Fruit fly (Drosophila melanogaster): ENCODE results near the gene Cbp20.

Cbp20 gene

DNA sequence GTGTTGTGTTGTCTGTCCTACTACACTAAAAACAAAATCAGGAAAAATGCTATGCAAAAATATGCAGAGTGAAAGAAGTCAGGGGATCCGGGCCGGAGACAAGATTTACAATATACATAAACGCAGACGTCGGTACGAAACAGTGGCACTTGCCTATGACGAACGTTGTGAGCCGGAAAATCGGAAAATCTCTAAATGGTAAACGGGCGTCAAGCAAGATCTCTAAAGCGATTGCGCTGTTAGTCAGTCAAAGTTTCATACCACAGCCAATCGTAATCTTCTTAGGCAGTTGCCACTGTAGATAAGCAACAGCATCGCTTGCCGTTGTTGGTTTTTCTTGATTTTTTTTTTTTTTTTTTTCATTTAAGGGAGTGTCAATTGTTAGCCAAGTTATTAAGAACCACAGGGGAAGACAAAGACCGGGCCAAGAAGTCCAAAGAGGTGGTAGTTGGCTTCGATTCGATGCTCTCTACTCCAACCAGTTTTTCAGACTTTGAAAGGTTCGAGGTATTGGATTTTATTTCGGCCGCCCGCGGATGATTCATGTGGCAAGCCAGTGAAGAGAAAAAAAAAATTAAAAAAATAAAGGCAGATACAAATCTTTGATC is 39.3 kb upstream of the Cbp20 start:
- TF ChIP-seq Hr4 (GFP tag; optimal IDR thresholded peaks at IDR 0.05) (peak; percentile 81), Eip78C (GFP tag) (peak; percentile 97), pdm3 (GFP tag; optimal IDR thresholded peaks at IDR 0.05) (peak; percentile 80), net (GFP tag; optimal IDR thresholded peaks at IDR 0.05) (peak; percentile 64), salr (GFP tag; optimal IDR thresholded peaks at IDR 0.05) (peak; percentile 54 to 73), topi (GFP tag; optimal IDR thresholded peaks at IDR 0.05) (peak; percentile 85), Smox (GFP tag; optimal IDR thresholded peaks at IDR 0.05) (peak; percentile 75), Hr39 (GFP tag; optimal IDR thresholded peaks at IDR 0.05) (peak; percentile 87), CG10631 (GFP tag; optimal IDR thresholded peaks at IDR 0.05) (peak; percentile 84), svp (GFP tag) (peak; percentile 90), Ets96B (tag; optimal IDR thresholded peaks at IDR 0.05) (peak; percentile 78), CG6854 (GFP tag; optimal IDR thresholded peaks at IDR 0.05) (no peak), vri (GFP tag; optimal IDR thresholded peaks at IDR 0.05) (peak; percentile 52), dac (GFP tag; optimal IDR thresholded peaks at IDR 0.05) (peak; percentile 51), Gug (GFP tag; IDR thresholded peaks at IDR 0.05) (peak; percentile 85), Eip93F (GFP tag; optimal IDR thresholded peaks at IDR 0.05) (peak; percentile 65), eg (GFP tag; IDR thresholded peaks at IDR 0.05) (peak; percentile 94), Met (GFP tag; optimal IDR thresholded peaks at IDR 0.05) (peak; percentile 83), Blimp-1 (GFP tag; optimal IDR thresholded peaks at IDR 0.05) (peak; percentile 15), Sox102F (GFP tag; optimal IDR thresholded peaks at IDR 0.05) (peak; percentile 62), Sox14 (GFP tag; optimal IDR thresholded peaks at IDR 0.05) (peak; percentile 85), CG6276 (GFP tag; optimal IDR thresholded peaks at IDR 0.05) (peak; percentile 70), CG6808 (GFP tag; optimal IDR thresholded peaks at IDR 0.05) (peak; percentile 81), CG11902 (GFP tag; optimal IDR thresholded peaks at IDR 0.05) (peak; percentile 82), cyc (GFP tag; optimal IDR thresholded peaks at IDR 0.05) (peak; percentile 90), esn (GFP tag; optimal IDR thresholded peaks at IDR 0.05) (peak; percentile 84), CG16779 (tag; optimal IDR thresholded peaks at IDR 0.05) (peak; percentile 47), fd85E (GFP tag; optimal IDR thresholded peaks at IDR 0.05) (no peak), CG31627 (GFP tag; optimal IDR thresholded peaks at IDR 0.05) (peak; percentile 88), CG8319 (GFP tag; optimal IDR thresholded peaks at IDR 0.05) (peak; percentile 89), fd59A (GFP tag; optimal IDR thresholded peaks at IDR 0.05) (peak; percentile 77), Eip75B (GFP tag; optimal IDR thresholded peaks at IDR 0.05) (peak; percentile 82), CG8119 (GFP tag; IDR thresholded peaks at IDR 0.05) (peak; percentile 82), Lpt (GFP tag; optimal IDR thresholded peaks at IDR 0.05) (peak; percentile 67), CG8632 (GFP tag; optimal IDR thresholded peaks at IDR 0.05) (peak; percentile 66), Hr38 (GFP tag; optimal IDR thresholded peaks at IDR 0.05) (peak; percentile 9), CG3919 (GFP tag; optimal IDR thresholded peaks at IDR 0.05) (peak; percentile 86), acj6 (GFP tag; optimal IDR thresholded peaks at IDR 0.05) (peak; percentile 82), CG1621 (tag; optimal IDR thresholded peaks at IDR 0.05) (peak; percentile 82), dsx (GFP tag; optimal IDR thresholded peaks at IDR 0.05; ENCODE audit: poor library complexity, severe bottlenecking) (peak; percentile 90), CG6792 (GFP tag; optimal IDR thresholded peaks at IDR 0.05) (peak; percentile 84), Ets21C (GFP tag; optimal IDR thresholded peaks at IDR 0.05) (peak; percentile 72), spab (GFP tag; optimal IDR thresholded peaks at IDR 0.05) (peak; percentile 91), CG11294 (GFP tag; IDR thresholded peaks at IDR 0.05) (peak; percentile 83), CG9139 (GFP tag; optimal IDR thresholded peaks at IDR 0.05) (peak; percentile 67), lz (GFP tag; optimal IDR thresholded peaks at IDR 0.05) (peak; percentile 80), ss (GFP tag; optimal IDR thresholded peaks at IDR 0.05) (peak; percentile 76 to 94), CG6163 (GFP tag; IDR thresholded peaks at IDR 0.05) (peak; percentile 94), Sox15 (GFP tag; optimal IDR thresholded peaks at IDR 0.05) (peak; percentile 75), CG3032 (tag; optimal IDR thresholded peaks at IDR 0.05) (peak; percentile 91), achi (GFP tag; optimal IDR thresholded peaks at IDR 0.05) (peak; percentile 82)
